Worm (Caenorhabditis elegans) whole organism, L1 larva: ENCODE measurements around the gene lec-10.

Source experiments
- lin-39 ChIP-seq: fragments of 150-350 bp; optimal IDR thresholded peaks from 2 replicates; lab custom pipeline; 2014; ENCODE audit warnings: missing biosample characterization, missing genetic modification reagents, missing genetic modification characterization
- nhr-90 ChIP-seq: sonication (generic microtip); optimal IDR thresholded peaks from 2 replicates; lab custom pipeline; 2016; ENCODE audit warnings: mild to moderate bottlenecking, missing genetic modification characterization, missing compliant biosample characterization; ENCODE audit not compliant: poor library complexity
- sox-4 ChIP-seq: sonication (generic microtip); optimal IDR thresholded peaks from 2 replicates; lab custom pipeline; 2016; ENCODE audit warnings: missing genetic modification characterization, missing compliant biosample characterization
- unc-130 ChIP-seq: fragments of 150-350 bp; optimal IDR thresholded peaks from 2 replicates; lab custom pipeline; 2017; ENCODE audit warnings: missing biosample characterization, missing genetic modification characterization, inconsistent platforms

ce11 chrV:6538323-6538722 lies 49.4 kb upstream of the lec-10 start:
- no peak for TF ChIP-seq sox-4 (tag; lab: Kevin White, UChicago)
- no peak for TF ChIP-seq nhr-90 (tag; lab: Kevin White, UChicago)
- no peak for TF ChIP-seq unc-130 (tag; lab: Kevin White, UChicago)
- TF ChIP-seq lin-39, result no peak
